Worm (Caenorhabditis elegans): Measurements from ENCODE around the gene wsp-1.

DNA sequence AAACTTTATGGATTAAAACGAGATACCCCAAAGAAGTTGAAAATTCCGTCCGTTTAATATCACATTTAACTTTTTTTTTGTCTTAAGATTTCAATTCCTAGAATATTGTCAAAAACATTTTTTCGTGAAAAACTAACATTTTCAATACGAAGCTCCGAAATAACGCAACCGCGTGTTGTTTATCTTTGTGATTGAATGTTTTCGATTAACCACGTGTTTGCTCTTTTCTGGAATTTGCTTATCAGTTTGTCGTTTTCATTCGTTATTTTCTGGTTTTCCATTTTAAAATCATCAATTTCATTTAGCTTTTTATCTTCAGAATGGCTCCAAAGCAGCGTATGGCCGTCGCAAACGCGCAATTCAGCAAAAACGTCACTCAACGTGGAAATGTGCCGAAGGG lies 26.6 kb upstream of the wsp-1 start, which contains the start of gene serp-1.2:
- TF ChIP-seq ztf-6 (GFP tag; IDR thresholded peaks at IDR 0.05) (no peak), F55B11.4 (tag; optimal IDR thresholded peaks at IDR 0.05; ENCODE audit: borderline replicate concordance, insufficient read depth) (no peak), unc-62 (GFP tag; optimal IDR thresholded peaks at IDR 0.05) (no peak), bed-1 (GFP tag; IDR thresholded peaks at IDR 0.05) (no peak), ztf-26 (tag; optimal IDR thresholded peaks at IDR 0.05) (no peak)
